Worm (Caenorhabditis elegans) whole organism, midembryonic: Measurements from ENCODE around the gene W08F4.7.

Experiments used
- T22C8.4 ChIP-seq: fragments of 200-800 bp; sonication (Bioruptor generic); IDR thresholded peaks from 2 replicates; pipeline ENCODE4 v1.3.6; 2022; ENCODE audit warnings: missing genetic modification characterization, missing compliant biosample characterization
- cog-1 ChIP-seq: sonication (generic microtip); optimal IDR thresholded peaks from 2 replicates; lab custom pipeline; 2016; ENCODE audit warnings: missing genetic modification characterization, missing compliant biosample characterization
- flt-1 ChIP-seq: fragments of 200-800 bp; sonication (Bioruptor generic); IDR thresholded peaks from 2 replicates; pipeline ENCODE4 v1.3.6; 2022; ENCODE audit warnings: missing genetic modification characterization, missing compliant biosample characterization
- klf-2 ChIP-seq: fragments of 200-800 bp; sonication (Bioruptor generic); conservative IDR thresholded peaks from 2 replicates; pipeline ENCODE4 v1.3.6; 2022; ENCODE audit warnings: missing genetic modification reagents, missing genetic modification characterization, missing compliant biosample characterization
- med-1 ChIP-seq: sonication (generic microtip); optimal IDR thresholded peaks from 2 replicates; lab custom pipeline; 2017; ENCODE audit warnings: missing genetic modification characterization, mild to moderate bottlenecking, missing compliant biosample characterization, antibody characterized with exemption, missing genetic modification reagents; ENCODE audit not compliant: insufficient read depth
- ref-1 ChIP-seq: fragments of 200-800 bp; sonication (Bioruptor generic); conservative IDR thresholded peaks from 2 replicates; pipeline ENCODE4 v1.3.6; 2022; ENCODE audit warnings: missing genetic modification reagents, missing genetic modification characterization, missing compliant biosample characterization
- tab-1 ChIP-seq: fragments of 200-800 bp; sonication (Bioruptor generic); IDR thresholded peaks from 2 replicates; pipeline ENCODE4 v1.3.6; 2022; ENCODE audit warnings: missing genetic modification characterization, missing compliant biosample characterization
- ztf-23 ChIP-seq: fragments of 200-800 bp; sonication (Bioruptor generic); IDR thresholded peaks from 2 replicates; pipeline ENCODE4 v1.3.6; 2022; ENCODE audit warnings: missing genetic modification reagents, missing genetic modification characterization, missing compliant biosample characterization
- ztf-29 ChIP-seq: fragments of 200-800 bp; sonication (Bioruptor generic); IDR thresholded peaks from 2 replicates; pipeline ENCODE4 v1.3.6; 2022; ENCODE audit warnings: missing genetic modification reagents, missing genetic modification characterization, missing compliant biosample characterization

W08F4.7 gene

DNA sequence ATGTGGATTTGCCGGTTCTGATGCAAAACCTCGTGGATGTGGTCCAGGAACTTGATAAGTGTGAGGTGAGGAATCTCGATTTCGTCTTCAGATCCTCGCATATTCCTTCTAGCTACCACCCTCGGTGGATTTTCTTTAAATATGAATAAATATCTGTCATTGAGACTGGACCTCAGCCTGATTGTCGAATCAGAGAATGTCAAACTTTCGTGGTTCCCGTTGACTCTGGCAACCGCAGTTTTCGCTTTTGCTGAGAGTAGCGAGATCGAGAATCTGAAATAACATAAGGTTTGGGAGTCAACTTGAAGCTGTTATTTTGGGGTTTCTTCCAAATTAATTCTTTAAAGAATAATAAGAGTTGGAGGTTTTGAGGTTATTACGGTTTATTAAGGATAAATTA lies 5.1 kb upstream of the W08F4.7 start, which contains the start of gene fbxb-14:
TSS of gene fbxb-14 (minus strand) at position 101 of the 400 bp plus-strand sequence.
- TF ChIP-seq flt-1 (GFP tag; lab: Robert Waterston, UW) (no peak), ref-1 (GFP tag; lab: Robert Waterston, UW) (no peak), ztf-23 (GFP tag; lab: Robert Waterston, UW) (no peak), klf-2 (GFP tag; lab: Robert Waterston, UW) (no peak), tab-1 (GFP tag; lab: Robert Waterston, UW) (no peak), ztf-29 (no peak), cog-1 (tag; lab: Kevin White, UChicago) (no peak), med-1 (GFP tag; lab: Kevin White, UChicago) (no peak), T22C8.4 (GFP tag; lab: Robert Waterston, UW) (no peak)

DNA sequence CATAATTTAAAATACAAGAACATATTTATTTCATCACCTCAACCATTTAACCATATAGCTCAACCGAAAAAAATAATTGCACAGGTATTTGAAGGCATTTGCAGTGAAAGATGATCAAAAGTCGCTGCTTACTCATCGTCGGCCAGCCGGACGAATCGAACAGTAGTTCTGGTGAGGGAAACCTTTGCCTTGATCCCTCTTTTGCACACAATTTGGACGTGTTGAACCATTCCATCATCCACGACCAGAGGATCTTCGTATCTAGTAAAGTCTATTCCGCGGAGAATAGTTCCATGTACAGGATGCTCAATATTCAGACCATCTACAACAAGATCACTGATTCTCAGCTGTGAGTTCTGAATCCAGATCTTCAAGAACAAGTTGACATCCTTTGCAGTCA lies 4.5 kb upstream of the W08F4.7 start:
- TF ChIP-seq T22C8.4 (GFP tag; lab: Robert Waterston, UW) (no peak), med-1 (GFP tag; lab: Kevin White, UChicago) (no peak), flt-1 (GFP tag; lab: Robert Waterston, UW) (no peak), cog-1 (tag; lab: Kevin White, UChicago) (no peak), ztf-23 (GFP tag; lab: Robert Waterston, UW) (no peak), ref-1 (GFP tag; lab: Robert Waterston, UW) (no peak), tab-1 (GFP tag; lab: Robert Waterston, UW) (no peak)

DNA sequence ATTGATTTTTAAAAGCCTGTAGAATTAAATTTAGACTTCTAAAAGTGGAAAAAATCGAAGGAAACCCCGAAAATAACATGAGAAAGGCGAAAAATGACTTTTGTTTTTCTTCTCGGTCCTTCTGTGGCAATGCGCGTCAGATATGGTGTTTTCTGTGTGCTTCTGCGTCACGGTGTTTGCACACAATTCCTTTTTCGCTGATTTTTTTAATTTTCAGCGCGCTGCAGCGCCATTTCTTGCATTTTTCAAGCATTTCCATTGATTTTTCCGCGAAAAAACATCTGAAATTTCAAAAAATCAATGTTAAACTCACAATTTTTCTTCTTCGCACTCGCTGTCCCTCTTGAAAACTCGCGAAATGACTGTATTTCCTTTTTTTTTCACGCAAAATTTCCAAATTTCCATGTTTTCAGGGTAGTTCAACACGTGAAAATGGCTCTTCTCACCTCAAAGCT lies 2.7 kb upstream of the W08F4.7 start, which contains the start of the genes cdc-37 and W08F4.3:
TSS of gene cdc-37 (minus strand) at position 405 of the 455 bp plus-strand sequence.
TSS of gene W08F4.3 (plus strand) at position 414 of the 455 bp plus-strand sequence.
- no peak for TF ChIP-seq cog-1 (tag; lab: Kevin White, UChicago)

DNA sequence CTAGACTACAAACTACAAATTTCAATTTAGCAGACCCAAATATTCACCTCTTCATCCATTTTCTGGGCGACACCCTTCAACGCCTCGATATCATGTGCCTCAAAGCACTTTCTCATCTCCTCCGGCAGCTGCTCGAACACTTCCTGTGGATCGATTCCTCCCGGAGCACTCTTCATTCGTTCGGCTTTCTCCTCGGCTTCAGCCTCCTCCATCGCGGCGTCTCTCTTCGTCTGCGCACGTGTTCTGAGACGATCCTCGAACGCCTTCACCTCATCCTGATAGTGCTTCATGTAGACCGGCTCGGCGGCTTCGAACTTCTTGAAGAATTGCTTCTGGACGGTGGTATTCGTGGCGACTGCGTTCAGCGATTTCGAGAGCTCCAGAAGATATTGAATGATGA lies 1.3 kb upstream of the W08F4.7 start:
- TF ChIP-seq ref-1 (GFP tag; lab: Robert Waterston, UW) = no peak
- no peak for TF ChIP-seq tab-1 (GFP tag; lab: Robert Waterston, UW)
- TF ChIP-seq med-1 (GFP tag; lab: Kevin White, UChicago) = no peak
- no peak for TF ChIP-seq cog-1 (tag; lab: Kevin White, UChicago)
- TF ChIP-seq T22C8.4 (GFP tag; lab: Robert Waterston, UW) = no peak
- TF ChIP-seq ztf-29 = no peak
- no peak for TF ChIP-seq klf-2 (GFP tag; lab: Robert Waterston, UW)
- TF ChIP-seq ztf-23 (GFP tag; lab: Robert Waterston, UW) = no peak
- no peak for TF ChIP-seq flt-1 (GFP tag; lab: Robert Waterston, UW)

DNA sequence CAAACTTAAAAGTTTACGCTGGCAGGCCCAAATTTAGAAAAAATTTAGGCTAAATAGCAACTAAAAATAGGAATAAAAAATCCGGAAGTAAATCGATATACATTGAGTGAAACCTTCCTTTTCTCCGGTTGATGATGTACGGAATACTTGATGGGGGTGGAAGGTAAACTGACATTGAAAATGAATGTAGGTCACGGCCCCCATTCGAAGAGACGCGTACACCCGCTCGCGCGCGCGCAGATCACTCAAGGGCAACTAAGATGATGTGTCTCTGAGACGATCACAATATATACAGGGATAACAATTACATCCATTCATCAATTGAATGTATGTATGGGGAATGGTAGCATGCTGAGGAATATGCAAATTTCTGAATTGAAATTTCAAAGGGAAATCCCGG lies 3.5 kb downstream of the W08F4.7 start:
- TF ChIP-seq tab-1 (GFP tag; lab: Robert Waterston, UW) = no peak
- no peak for TF ChIP-seq cog-1 (tag; lab: Kevin White, UChicago)
- no peak for TF ChIP-seq flt-1 (GFP tag; lab: Robert Waterston, UW)
- TF ChIP-seq ztf-23 (GFP tag; lab: Robert Waterston, UW) = no peak
- TF ChIP-seq T22C8.4 (GFP tag; lab: Robert Waterston, UW) = no peak
- TF ChIP-seq ztf-29 = no peak
- no peak for TF ChIP-seq ref-1 (GFP tag; lab: Robert Waterston, UW)
- no peak for TF ChIP-seq klf-2 (GFP tag; lab: Robert Waterston, UW)
- TF ChIP-seq med-1 (GFP tag; lab: Kevin White, UChicago) = no peak

DNA sequence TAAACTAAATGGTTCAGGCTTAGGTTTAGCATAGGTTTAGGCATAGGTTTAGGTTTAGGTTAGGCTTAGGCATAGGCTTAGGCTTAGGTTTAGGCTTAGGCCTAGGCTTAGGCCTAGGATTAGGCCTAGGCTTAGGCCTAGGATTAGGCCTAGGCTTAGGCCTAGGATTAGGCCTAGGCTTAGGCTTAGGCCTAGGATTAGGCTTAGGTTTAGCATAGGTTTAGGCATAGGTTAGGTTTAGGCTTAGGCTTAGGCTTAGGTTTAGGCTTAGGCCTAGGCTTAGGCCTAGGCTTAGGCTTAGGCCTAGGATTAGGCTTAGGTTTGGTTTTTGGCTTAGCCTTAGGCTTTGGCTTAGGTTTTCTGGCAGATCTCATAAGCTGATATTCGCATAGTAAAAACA lies 4.0 kb downstream of the W08F4.7 start:
- TF ChIP-seq ztf-29 = peak; percentile 32; the same call in 1 of the 2 replicates

DNA sequence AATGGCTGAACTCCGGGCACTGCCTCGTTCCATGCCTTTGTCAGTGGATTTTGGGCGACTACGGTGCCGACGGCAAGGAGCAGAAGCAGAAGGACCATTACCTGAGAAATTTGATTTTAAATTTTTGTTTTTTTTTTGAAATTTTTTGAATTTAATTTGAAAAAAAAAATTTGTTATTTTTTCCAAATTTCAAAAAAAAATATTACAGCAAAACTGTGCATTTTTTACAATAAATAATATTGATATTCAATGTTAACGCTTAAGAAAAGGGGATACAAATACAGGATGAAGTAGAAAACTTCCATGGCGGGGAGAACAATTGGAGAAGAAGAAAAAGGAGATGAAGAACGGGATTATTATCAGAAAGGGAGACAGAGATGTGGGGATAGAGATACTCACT lies 5.5 kb downstream of the W08F4.7 start, which contains the start of gene mlt-8:
TSS of gene mlt-8 (minus strand) at position 101 of the 400 bp plus-strand sequence.
- TF ChIP-seq ztf-29 (no peak), tab-1 (GFP tag; lab: Robert Waterston, UW) (no peak), klf-2 (GFP tag; lab: Robert Waterston, UW) (no peak), flt-1 (GFP tag; lab: Robert Waterston, UW) (no peak), med-1 (GFP tag; lab: Kevin White, UChicago) (no peak), T22C8.4 (GFP tag; lab: Robert Waterston, UW) (no peak), ref-1 (GFP tag; lab: Robert Waterston, UW) (no peak), ztf-23 (GFP tag; lab: Robert Waterston, UW) (no peak)

DNA sequence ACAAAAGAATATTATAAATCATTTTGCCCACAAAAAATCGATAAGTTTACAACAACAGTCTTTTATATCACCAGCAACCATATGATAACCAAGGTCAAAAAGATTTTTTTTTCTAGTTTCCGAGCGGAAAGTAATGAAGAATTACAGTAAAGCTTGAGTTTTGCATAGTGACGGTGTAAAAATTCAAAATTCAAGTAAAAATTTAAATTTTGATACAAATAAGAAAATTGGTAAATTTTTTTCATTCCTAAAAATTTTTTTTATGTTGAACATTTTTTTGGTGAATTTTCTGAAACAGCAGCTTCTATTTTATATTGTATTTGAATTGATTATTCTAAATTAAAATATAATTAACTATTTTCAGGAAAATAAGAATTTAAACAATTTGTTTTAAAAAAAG lies 8.8 kb downstream of the W08F4.7 start, which contains the start of gene W08F4.5:
TSS of gene W08F4.5 (minus strand) at position 101 of the 400 bp plus-strand sequence.
- TF ChIP-seq klf-2 (GFP tag; lab: Robert Waterston, UW) (no peak), cog-1 (tag; lab: Kevin White, UChicago) (no peak)

DNA sequence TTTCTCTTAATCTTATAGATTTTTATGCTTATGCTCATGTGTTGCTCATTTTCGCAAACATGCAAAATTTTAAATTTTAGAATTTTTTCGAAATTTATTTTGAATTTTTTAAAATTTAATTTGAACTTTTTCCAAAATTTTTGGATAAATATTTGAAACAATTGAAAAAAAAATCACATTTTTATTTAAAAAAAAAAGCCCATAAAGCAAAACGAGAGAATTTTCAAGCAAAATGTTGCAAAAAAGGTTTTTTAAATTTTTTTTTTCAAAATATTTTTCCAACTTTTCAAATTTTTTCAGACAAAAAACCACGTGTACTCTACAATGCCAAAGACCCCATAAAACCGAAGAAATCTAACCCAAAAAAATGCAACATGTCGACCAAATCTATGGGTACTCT lies 21.3 kb downstream of the W08F4.7 start, which contains the start of the genes C09E8.1 and C09E8.6:
TSS of gene C09E8.1 (plus strand) at position 301 of the 400 bp plus-strand sequence.
TSS of gene C09E8.6 (plus strand) at position 313 of the 400 bp plus-strand sequence.
- TF ChIP-seq med-1 (GFP tag; lab: Kevin White, UChicago) = no peak
- TF ChIP-seq ref-1 (GFP tag; lab: Robert Waterston, UW) = no peak
- no peak for TF ChIP-seq flt-1 (GFP tag; lab: Robert Waterston, UW)
- TF ChIP-seq T22C8.4 (GFP tag; lab: Robert Waterston, UW) = no peak
- no peak for TF ChIP-seq klf-2 (GFP tag; lab: Robert Waterston, UW)
- TF ChIP-seq cog-1 (tag; lab: Kevin White, UChicago) = no peak
- TF ChIP-seq ztf-29 = no peak
- no peak for TF ChIP-seq ztf-23 (GFP tag; lab: Robert Waterston, UW)
- TF ChIP-seq tab-1 (GFP tag; lab: Robert Waterston, UW) = no peak

DNA sequence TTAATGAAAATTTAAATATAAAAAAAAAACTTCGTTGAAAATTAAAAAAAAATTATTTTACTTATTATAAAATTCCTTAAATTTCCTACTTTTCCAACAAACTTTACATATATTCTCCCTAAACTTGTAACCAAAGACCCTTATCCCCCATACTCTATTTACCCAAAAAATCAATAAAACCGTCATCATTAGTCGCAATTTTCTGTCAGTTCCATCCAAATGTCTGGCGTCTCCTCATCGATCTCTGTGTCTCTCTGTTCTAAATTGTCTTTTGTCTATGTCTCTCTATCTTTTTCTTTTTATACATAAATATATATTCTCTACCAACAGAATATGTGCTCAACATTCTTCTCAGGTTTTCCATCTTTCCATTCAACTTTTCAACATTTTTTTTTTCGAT lies 22.2 kb downstream of the W08F4.7 start:
- TF ChIP-seq ztf-23 (GFP tag; lab: Robert Waterston, UW) (no peak), T22C8.4 (GFP tag; lab: Robert Waterston, UW) (peak; percentile 52), cog-1 (tag; lab: Kevin White, UChicago) (no peak)
